Fruit fly (Drosophila melanogaster) Kc167 (cell line): ENCODE measurements around the gene CG12539.

ENCODE experiments used
- Myc ChIP-seq: fragments of >200 bp; optimal IDR thresholded peaks from 2 replicates; lab custom pipeline; 2017; ENCODE audit warnings: missing external identifiers
- Sin3A ChIP-seq: fragments of >200 bp; optimal IDR thresholded peaks from 2 replicates; lab custom pipeline; 2018; ENCODE audit warnings: missing external identifiers
- h ChIP-seq: fragments of >200 bp; optimal IDR thresholded peaks from 3 replicates; lab custom pipeline; 2018; ENCODE audit warnings: missing external identifiers
- insv ChIP-seq: fragments of >200 bp; optimal IDR thresholded peaks from 3 replicates; lab custom pipeline; 2018; ENCODE audit warnings: missing external identifiers
- psq ChIP-seq: fragments of >200 bp; optimal IDR thresholded peaks from 2 replicates; lab custom pipeline; 2017; ENCODE audit warnings: missing external identifiers
- ttk ChIP-seq: sonication (Bioruptor generic); optimal IDR thresholded peaks from 2 replicates; lab custom pipeline; 2017; ENCODE audit warnings: missing external identifiers

Gene CG12539

DNA sequence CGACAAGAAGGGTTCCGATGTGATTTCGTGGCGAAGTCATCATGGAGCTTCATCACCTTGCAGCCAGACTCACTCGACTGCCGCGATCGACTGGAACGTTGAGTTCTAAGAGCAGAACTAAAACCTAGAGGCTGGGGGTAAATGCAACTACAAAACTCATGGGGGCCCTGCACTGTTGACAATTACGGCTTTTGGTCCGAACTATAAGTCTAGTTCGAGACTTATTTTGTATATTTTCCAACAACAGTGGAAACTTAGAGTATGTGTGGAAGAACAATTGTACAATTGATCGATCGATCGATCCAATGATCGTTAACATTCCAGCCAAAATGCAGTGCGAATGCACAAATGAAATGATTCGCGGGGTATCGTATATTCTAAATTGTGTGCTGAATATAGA is 11.7 kb upstream of the CG12539 start, which contains the start of gene CG9519:
Gene CG9519 (minus strand): TSS at position 101 of the 400 bp plus-strand sequence.
- no peak for TF ChIP-seq h (lab: Kevin White, UChicago)
- TF ChIP-seq psq (lab: Kevin White, UChicago) = no peak
- TF ChIP-seq Sin3A (lab: Kevin White, UChicago) = no peak
- no peak for TF ChIP-seq ttk (lab: Kevin White, UChicago)

- TF ChIP-seq Myc = no peak
- TF ChIP-seq ttk (lab: Kevin White, UChicago) = no peak
- no peak for TF ChIP-seq insv (lab: Kevin White, UChicago)
- no peak for TF ChIP-seq psq (lab: Kevin White, UChicago)
- TF ChIP-seq h (lab: Kevin White, UChicago) = no peak
- no peak for TF ChIP-seq Sin3A (lab: Kevin White, UChicago)
These were observed 8.7 kb upstream of the CG12539 start, which contains the start of gene CG9521 for dm6 chrX:14853153-14853672. TSS of gene CG9521 (minus strand) at chrX:14853269.

dm6 chrX:14850069-14850468 is 5.5 kb upstream of the CG12539 start:
- no peak for TF ChIP-seq insv (lab: Kevin White, UChicago)
- no peak for TF ChIP-seq ttk (lab: Kevin White, UChicago)
- TF ChIP-seq h (lab: Kevin White, UChicago) = no peak
- no peak for TF ChIP-seq Myc
- TF ChIP-seq Sin3A (lab: Kevin White, UChicago) = no peak
- TF ChIP-seq psq (lab: Kevin White, UChicago) = no peak

DNA sequence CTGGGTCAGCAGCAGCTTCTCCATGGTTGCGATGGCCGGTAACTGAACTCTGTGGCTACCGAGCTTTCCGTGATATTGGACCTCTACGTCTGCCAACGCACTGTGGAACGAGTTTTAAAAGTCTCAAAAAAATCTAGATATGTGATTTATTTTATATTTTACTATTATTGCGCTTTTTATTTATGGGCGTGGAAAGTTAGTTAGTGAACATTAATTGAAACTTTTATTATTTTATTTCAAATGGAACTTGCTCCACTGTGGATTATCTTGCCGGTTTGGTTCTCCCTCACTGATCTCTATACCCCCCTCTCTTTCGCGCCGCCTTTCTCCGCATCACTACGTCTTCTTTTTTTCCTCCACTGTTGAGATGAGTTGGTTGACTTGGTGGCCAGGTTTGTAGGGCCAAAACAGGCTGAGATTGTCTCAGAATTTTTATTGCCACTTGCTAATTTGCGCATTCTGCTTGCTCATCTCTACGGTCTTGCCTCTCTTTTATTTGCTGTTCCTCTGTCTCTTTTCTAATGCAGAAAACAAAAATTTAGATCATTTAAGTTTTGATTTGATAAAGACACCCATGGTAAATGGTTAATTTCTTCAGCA is 4.3 kb upstream of the CG12539 start, which contains the start of gene CG9522:
Gene CG9522 (minus strand): TSS at position 54 of the 600 bp plus-strand sequence.
- TF ChIP-seq Myc (no peak), ttk (lab: Kevin White, UChicago) (no peak), h (lab: Kevin White, UChicago) (no peak), insv (lab: Kevin White, UChicago) (no peak), Sin3A (lab: Kevin White, UChicago) (no peak), psq (lab: Kevin White, UChicago) (no peak)

dm6 chrX:14846116-14846614 is 1.6 kb upstream of the CG12539 start:
- TF ChIP-seq psq (lab: Kevin White, UChicago) = no peak
- no peak for TF ChIP-seq insv (lab: Kevin White, UChicago)
- no peak for TF ChIP-seq ttk (lab: Kevin White, UChicago)
- no peak for TF ChIP-seq h (lab: Kevin White, UChicago)
- TF ChIP-seq Sin3A (lab: Kevin White, UChicago) = no peak
- no peak for TF ChIP-seq Myc

- TF ChIP-seq psq (lab: Kevin White, UChicago) = no peak
- TF ChIP-seq Myc = no peak
- TF ChIP-seq h (lab: Kevin White, UChicago) = no peak
- TF ChIP-seq ttk (lab: Kevin White, UChicago) = no peak
- no peak for TF ChIP-seq insv (lab: Kevin White, UChicago)
- no peak for TF ChIP-seq Sin3A (lab: Kevin White, UChicago)
These were observed 2.6 kb downstream of the CG12539 start for dm6 chrX:14841893-14842505.

- no peak for TF ChIP-seq Myc
- TF ChIP-seq ttk (lab: Kevin White, UChicago) = no peak
- TF ChIP-seq insv (lab: Kevin White, UChicago) = no peak
- no peak for TF ChIP-seq psq (lab: Kevin White, UChicago)
- TF ChIP-seq Sin3A (lab: Kevin White, UChicago) = no peak
- no peak for TF ChIP-seq h (lab: Kevin White, UChicago)
These were observed 4.1 kb downstream of the CG12539 start for dm6 chrX:14840417-14840872.

- TF ChIP-seq ttk (lab: Kevin White, UChicago) (no peak), h (lab: Kevin White, UChicago) (no peak), Sin3A (lab: Kevin White, UChicago) (no peak), insv (lab: Kevin White, UChicago) (no peak)
These were observed 4.7 kb downstream of the CG12539 start for dm6 chrX:14839739-14840347.

DNA sequence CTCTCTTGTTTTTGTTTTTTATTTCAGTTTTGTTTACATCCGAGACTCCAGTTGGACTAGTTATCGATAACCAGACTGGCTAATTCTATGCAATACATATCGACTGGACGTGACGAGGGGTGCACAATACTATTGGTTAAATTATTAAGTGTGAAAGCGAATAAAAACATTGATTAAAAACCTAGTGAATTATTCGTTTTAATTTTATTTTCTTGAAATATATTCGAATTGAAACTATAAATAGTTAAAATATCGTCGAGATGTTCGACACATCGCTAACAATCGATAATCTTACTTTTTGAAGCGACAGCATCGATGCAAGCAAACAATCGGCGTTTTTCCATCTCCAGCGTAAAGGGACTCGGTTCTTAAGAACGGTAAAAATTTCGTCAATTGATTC is 5.5 kb downstream of the CG12539 start, which contains the start of the genes CG32590 and Flo2:
Gene CG32590 (minus strand): TSS at position 60 of the 400 bp plus-strand sequence.
Gene Flo2 (plus strand): TSS at position 330 of the 400 bp plus-strand sequence.
- no peak for TF ChIP-seq Sin3A (lab: Kevin White, UChicago)
- no peak for TF ChIP-seq h (lab: Kevin White, UChicago)
- no peak for TF ChIP-seq ttk (lab: Kevin White, UChicago)
- no peak for TF ChIP-seq psq (lab: Kevin White, UChicago)
- no peak for TF ChIP-seq insv (lab: Kevin White, UChicago)
- no peak for TF ChIP-seq Myc

dm6 chrX:14837983-14838382 is 6.6 kb downstream of the CG12539 start, which contains the start of gene Grx5:
TSS of gene Grx5 (minus strand) at chrX:14838198.
- TF ChIP-seq h (lab: Kevin White, UChicago) = no peak
- TF ChIP-seq insv (lab: Kevin White, UChicago) = no peak
- TF ChIP-seq psq (lab: Kevin White, UChicago) = no peak
- TF ChIP-seq Sin3A (lab: Kevin White, UChicago) = no peak
- no peak for TF ChIP-seq ttk (lab: Kevin White, UChicago)
- TF ChIP-seq Myc = no peak

- TF ChIP-seq Myc = no peak
- TF ChIP-seq Sin3A (lab: Kevin White, UChicago) = no peak
- TF ChIP-seq psq (lab: Kevin White, UChicago) = no peak
- no peak for TF ChIP-seq insv (lab: Kevin White, UChicago)
- TF ChIP-seq h (lab: Kevin White, UChicago) = no peak
- no peak for TF ChIP-seq ttk (lab: Kevin White, UChicago)
These were observed 8.1 kb downstream of the CG12539 start, which contains the start of gene CG14410 for dm6 chrX:14836425-14836824. TSS of gene CG14410 (plus strand) at chrX:14836725.
